Worm (Caenorhabditis elegans): ENCODE results near the gene C25G6.1.
A peak's percentile ranks its signal among the peaks of the same experiment; 100 is the strongest.

DNA sequence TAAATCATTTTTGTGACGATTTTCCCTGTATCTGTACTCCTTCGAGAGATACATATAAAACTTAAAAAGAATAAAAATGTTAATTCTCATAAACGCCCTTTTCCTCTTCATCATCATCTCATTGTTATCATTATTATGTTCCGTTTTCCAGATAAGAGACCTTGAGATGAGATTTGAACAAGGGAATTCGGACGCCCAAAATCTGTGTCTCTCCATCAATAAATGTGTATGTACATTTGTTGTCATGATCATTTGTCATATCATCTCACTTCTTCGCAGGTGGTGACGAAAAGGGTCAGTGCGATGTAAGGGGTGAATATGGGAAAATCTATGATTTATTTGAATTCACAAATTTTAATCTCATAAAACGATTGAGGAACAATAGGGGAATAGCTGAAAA, 38.6 kb upstream of the C25G6.1 start:
- no peak for TF ChIP-seq dpl-1 (GFP tag; optimal IDR thresholded peaks at IDR 0.05)
- TF ChIP-seq mxl-2 (GFP tag; conservative IDR thresholded peaks at IDR 0.05) = no peak
- no peak for TF ChIP-seq mdl-1 (tag; optimal IDR thresholded peaks at IDR 0.05)
- TF ChIP-seq aly-2 (tag; optimal IDR thresholded peaks at IDR 0.05) = no peak
- no peak for TF ChIP-seq egl-27 (tag; optimal IDR thresholded peaks at IDR 0.05)
- TF ChIP-seq unc-62 (GFP tag; optimal IDR thresholded peaks at IDR 0.05 in 1 of 2) = no peak
- no peak for TF ChIP-seq unc-62 (tag; optimal IDR thresholded peaks at IDR 0.05)
- peak; percentile 17 for TF ChIP-seq nhr-28 (tag; optimal IDR thresholded peaks at IDR 0.05)
- no peak for TF ChIP-seq Y105C5A.15 (GFP tag; IDR thresholded peaks at IDR 0.05)
- no peak for TF ChIP-seq ceh-82 (tag; optimal IDR thresholded peaks at IDR 0.05)
- no peak for TF ChIP-seq ama-1 (optimal IDR thresholded peaks at IDR 0.05)

Measured in whole organism, L4 larva.